Worm (Caenorhabditis elegans) whole organism, mixed stage, embryonic: Measurements from ENCODE around the gene Y22D7AL.11.

ENCODE experiments used
- M03D4.4 ChIP-seq: sonication (generic microtip); optimal IDR thresholded peaks from 2 replicates; lab custom pipeline; 2017; ENCODE audit warnings: mild to moderate bottlenecking, missing genetic modification characterization, missing compliant biosample characterization
- bed-3 ChIP-seq: fragments of 200-800 bp; sonication (Bioruptor generic); optimal IDR thresholded peaks from 3 replicates; lab custom pipeline; 2018; ENCODE audit warnings: mild to moderate bottlenecking, missing genetic modification characterization, moderate library complexity, missing compliant biosample characterization
- blmp-1 ChIP-seq: fragments of 150-350 bp; optimal IDR thresholded peaks from 2 replicates; lab custom pipeline; 2014; ENCODE audit warnings: missing biosample characterization, missing genetic modification characterization
- ceh-39 ChIP-seq: fragments of 150-350 bp; optimal IDR thresholded peaks from 2 replicates; lab custom pipeline; 2014; ENCODE audit warnings: missing biosample characterization, missing genetic modification characterization
- ceh-43 ChIP-seq: fragments of 200-800 bp; sonication (Bioruptor generic); optimal IDR thresholded peaks from 2 replicates; lab custom pipeline; 2018; ENCODE audit warnings: mild to moderate bottlenecking, missing genetic modification characterization, moderate library complexity, missing compliant biosample characterization
- ceh-83 ChIP-seq: fragments of 200-800 bp; sonication (Bioruptor generic); optimal IDR thresholded peaks from 2 replicates; lab custom pipeline; 2018; ENCODE audit warnings: mild to moderate bottlenecking, missing genetic modification characterization, missing compliant biosample characterization
- ces-1 ChIP-seq: fragments of 150-350 bp; optimal IDR thresholded peaks from 2 replicates; lab custom pipeline; 2014; ENCODE audit warnings: missing biosample characterization, missing genetic modification reagents, missing genetic modification characterization
- cnd-1 ChIP-seq: fragments of 200-800 bp; sonication (Bioruptor generic); optimal IDR thresholded peaks from 2 replicates; lab custom pipeline; 2018; ENCODE audit warnings: mild to moderate bottlenecking, missing genetic modification characterization, missing compliant biosample characterization
- drap-1 ChIP-seq: fragments of 200-800 bp; sonication (Bioruptor generic); optimal IDR thresholded peaks from 3 replicates; lab custom pipeline; 2018; ENCODE audit warnings: mild to moderate bottlenecking, missing genetic modification characterization, missing compliant biosample characterization
- elt-1 ChIP-seq: sonication (generic microtip); optimal IDR thresholded peaks from 2 replicates; lab custom pipeline; 2017; ENCODE audit warnings: missing genetic modification characterization, mild to moderate bottlenecking, missing compliant biosample characterization, antibody characterized with exemption, moderate library complexity, borderline replicate concordance; ENCODE audit not compliant: insufficient read depth
- elt-3 ChIP-seq: fragments of 150-350 bp; optimal IDR thresholded peaks from 2 replicates; lab custom pipeline; 2014; ENCODE audit warnings: missing biosample characterization, missing genetic modification characterization
- flh-1 ChIP-seq: fragments of 200-800 bp; sonication (Bioruptor generic); optimal IDR thresholded peaks from 2 replicates; lab custom pipeline; 2018; ENCODE audit warnings: mild to moderate bottlenecking, missing genetic modification characterization, moderate library complexity, missing compliant biosample characterization
- ham-2 ChIP-seq: fragments of 200-800 bp; sonication (Bioruptor generic); optimal IDR thresholded peaks from 2 replicates; lab custom pipeline; 2018; ENCODE audit warnings: mild to moderate bottlenecking, missing genetic modification characterization, missing compliant biosample characterization
- hlh-1 ChIP-seq: fragments of 150-350 bp; optimal IDR thresholded peaks from 2 replicates; lab custom pipeline; 2014; ENCODE audit warnings: missing biosample characterization, missing genetic modification reagents, missing genetic modification characterization
- lin-13 ChIP-seq: fragments of 150-350 bp; optimal IDR thresholded peaks from 2 replicates; lab custom pipeline; 2014; ENCODE audit warnings: missing biosample characterization, missing genetic modification characterization
- lin-32 ChIP-seq: fragments of 200-800 bp; sonication (Bioruptor generic); optimal IDR thresholded peaks from 2 replicates; lab custom pipeline; 2018; ENCODE audit warnings: mild to moderate bottlenecking, missing genetic modification characterization, missing compliant biosample characterization
- lsy-2 ChIP-seq: fragments of 150-350 bp; optimal IDR thresholded peaks from 2 replicates; lab custom pipeline; 2014; ENCODE audit warnings: missing biosample characterization, missing genetic modification characterization
- mab-5 ChIP-seq: fragments of 150-350 bp; optimal IDR thresholded peaks from 2 replicates; lab custom pipeline; 2014; ENCODE audit warnings: missing biosample characterization, missing genetic modification characterization
- mep-1 ChIP-seq: fragments of 150-350 bp; optimal IDR thresholded peaks from 2 replicates; lab custom pipeline; 2017; ENCODE audit warnings: missing biosample characterization, missing genetic modification reagents, missing genetic modification characterization, inconsistent platforms
- mls-2 ChIP-seq: sonication (generic microtip); optimal IDR thresholded peaks from 2 replicates; lab custom pipeline; 2016; ENCODE audit warnings: mild to moderate bottlenecking, missing genetic modification characterization, moderate library complexity, missing compliant biosample characterization
- nhr-12 ChIP-seq: fragments of 150-350 bp; optimal IDR thresholded peaks from 2 replicates; lab custom pipeline; 2014; ENCODE audit warnings: missing biosample characterization, missing genetic modification characterization
- nhr-2 ChIP-seq: fragments of 150-350 bp; optimal IDR thresholded peaks from 2 replicates; lab custom pipeline; 2014; ENCODE audit warnings: missing biosample characterization, missing genetic modification characterization
- nhr-237 ChIP-seq: fragments of 150-350 bp; optimal IDR thresholded peaks from 2 replicates; lab custom pipeline; 2014; ENCODE audit warnings: missing biosample characterization, missing genetic modification characterization
- nhr-28 ChIP-seq: fragments of 150-350 bp; optimal IDR thresholded peaks from 2 replicates; lab custom pipeline; 2014; ENCODE audit warnings: missing biosample characterization, missing genetic modification characterization
- nhr-76 ChIP-seq: sonication (generic microtip); optimal IDR thresholded peaks from 2 replicates; lab custom pipeline; 2017; ENCODE audit warnings: missing biosample characterization, missing genetic modification characterization
- pha-4 ChIP-seq: fragments of 150-350 bp; optimal IDR thresholded peaks from 2 replicates; lab custom pipeline; 2018; ENCODE audit warnings: missing biosample characterization, missing genetic modification reagents, missing genetic modification characterization
- sem-2 ChIP-seq: fragments of 200-800 bp; sonication (Bioruptor generic); optimal IDR thresholded peaks from 2 replicates; lab custom pipeline; 2018; ENCODE audit warnings: mild to moderate bottlenecking, missing genetic modification characterization, missing compliant biosample characterization
- snpc-4 ChIP-seq: fragments of 150-350 bp; optimal IDR thresholded peaks from 2 replicates; lab custom pipeline; 2014; ENCODE audit warnings: missing biosample characterization, missing genetic modification characterization
- sptf-1 ChIP-seq: sonication (generic microtip); optimal IDR thresholded peaks from 2 replicates; lab custom pipeline; 2017; ENCODE audit warnings: mild to moderate bottlenecking, missing genetic modification characterization, moderate library complexity, missing compliant biosample characterization
- tbx-8 ChIP-seq: fragments of 200-800 bp; sonication (Bioruptor generic); optimal IDR thresholded peaks from 2 replicates; lab custom pipeline; 2018; ENCODE audit warnings: mild to moderate bottlenecking, missing genetic modification characterization, moderate library complexity, missing compliant biosample characterization
- unc-120 ChIP-seq: sonication (generic microtip); optimal IDR thresholded peaks from 2 replicates; lab custom pipeline; 2017; ENCODE audit warnings: missing genetic modification characterization, missing compliant biosample characterization; ENCODE audit not compliant: poor library complexity, severe bottlenecking
- unc-39 ChIP-seq: fragments of 150-350 bp; optimal IDR thresholded peaks from 2 replicates; lab custom pipeline; 2014; ENCODE audit warnings: missing biosample characterization, missing genetic modification characterization
- unc-62 ChIP-seq: fragments of 150-350 bp; optimal IDR thresholded peaks from 2 replicates; lab custom pipeline; 2014; ENCODE audit warnings: missing biosample characterization, missing genetic modification reagents, missing genetic modification characterization
- zip-8 ChIP-seq: fragments of 150-350 bp; optimal IDR thresholded peaks from 2 replicates; lab custom pipeline; 2014; ENCODE audit warnings: missing biosample characterization, missing genetic modification characterization
- ztf-11 ChIP-seq: fragments of 150-350 bp; optimal IDR thresholded peaks from 2 replicates; lab custom pipeline; 2014; ENCODE audit warnings: missing biosample characterization, missing genetic modification characterization

The Y22D7AL.11 gene

DNA sequence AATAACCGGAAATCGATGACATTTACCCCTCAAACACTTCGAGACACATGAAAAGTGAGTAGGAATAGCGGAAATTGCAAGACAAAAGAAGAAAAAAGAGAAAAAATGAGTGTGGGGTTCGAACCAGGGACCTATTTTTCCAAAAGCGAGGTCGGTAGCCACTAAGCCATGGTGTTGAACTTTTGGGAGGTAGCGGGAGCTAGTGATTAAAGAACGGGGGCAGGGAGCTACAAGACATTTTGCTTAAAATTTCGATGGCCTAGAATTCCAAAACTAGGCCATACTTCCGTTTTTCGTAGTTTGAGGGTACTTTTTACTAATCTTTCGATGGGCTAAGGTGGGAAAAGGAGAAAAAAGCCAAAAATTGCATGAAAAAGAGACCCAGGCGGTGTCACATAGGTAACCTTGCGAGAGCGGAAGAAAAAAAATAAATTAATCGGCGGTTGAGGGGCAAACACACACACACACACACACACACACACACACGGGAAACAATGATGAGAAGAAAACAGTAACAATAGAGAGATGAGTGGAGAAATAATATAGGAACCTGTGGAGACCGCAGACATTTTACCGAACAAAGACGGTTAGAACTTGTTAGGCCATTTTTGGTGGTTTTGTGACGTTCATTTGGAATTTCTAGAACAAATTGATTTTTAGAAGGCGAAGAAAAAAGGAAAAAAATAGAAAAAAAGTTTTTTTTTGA, 32.6 kb downstream of the Y22D7AL.11 start:
- TF ChIP-seq drap-1 (GFP tag; lab: Kevin White, UChicago) (peak; percentile 56), ztf-11 (tag; lab: Kevin White, UChicago) (no peak), unc-39 (tag; lab: Kevin White, UChicago) (no peak), ceh-43 (GFP tag; lab: Kevin White, UChicago) (peak; percentile 73), nhr-237 (tag; lab: Kevin White, UChicago) (no peak), unc-120 (peak; percentile 55), ham-2 (GFP tag; lab: Kevin White, UChicago) (peak; percentile 64), nhr-2 (tag; lab: Kevin White, UChicago) (peak; percentile 7), mls-2 (tag; lab: Kevin White, UChicago) (peak; percentile 84), ces-1 (GFP tag; lab: Kevin White, UChicago) (no peak), nhr-12 (tag; lab: Kevin White, UChicago) (no peak), zip-8 (tag; lab: Kevin White, UChicago) (no peak), tbx-8 (GFP tag; lab: Kevin White, UChicago) (peak; percentile 67), snpc-4 (no peak), lin-32 (GFP tag; lab: Kevin White, UChicago) (peak; percentile 75), bed-3 (GFP tag; lab: Kevin White, UChicago) (peak; percentile 38), mab-5 (no peak), elt-3 (tag; lab: Kevin White, UChicago) (no peak), unc-62 (GFP tag; lab: Kevin White, UChicago) (no peak), sptf-1 (tag; lab: Kevin White, UChicago) (peak; percentile 89), ceh-39 (no peak), nhr-76 (tag; lab: Kevin White, UChicago) (no peak), lsy-2 (tag; lab: Kevin White, UChicago) (no peak), nhr-28 (tag; lab: Kevin White, UChicago) (no peak), lin-13 (tag; lab: Kevin White, UChicago) (peak; percentile 5), hlh-1 (tag; lab: Kevin White, UChicago) (peak; percentile 8), mep-1 (tag; lab: Kevin White, UChicago) (no peak), flh-1 (GFP tag; lab: Kevin White, UChicago) (peak; percentile 36), sem-2 (peak; percentile 49), ceh-83 (peak; percentile 88), pha-4 (tag; lab: Kevin White, UChicago) (no peak), blmp-1 (tag; lab: Kevin White, UChicago) (no peak), elt-1 (tag; lab: Kevin White, UChicago) (no peak), M03D4.4 (peak; percentile 70), cnd-1 (tag; lab: Kevin White, UChicago) (peak; percentile 55)

DNA sequence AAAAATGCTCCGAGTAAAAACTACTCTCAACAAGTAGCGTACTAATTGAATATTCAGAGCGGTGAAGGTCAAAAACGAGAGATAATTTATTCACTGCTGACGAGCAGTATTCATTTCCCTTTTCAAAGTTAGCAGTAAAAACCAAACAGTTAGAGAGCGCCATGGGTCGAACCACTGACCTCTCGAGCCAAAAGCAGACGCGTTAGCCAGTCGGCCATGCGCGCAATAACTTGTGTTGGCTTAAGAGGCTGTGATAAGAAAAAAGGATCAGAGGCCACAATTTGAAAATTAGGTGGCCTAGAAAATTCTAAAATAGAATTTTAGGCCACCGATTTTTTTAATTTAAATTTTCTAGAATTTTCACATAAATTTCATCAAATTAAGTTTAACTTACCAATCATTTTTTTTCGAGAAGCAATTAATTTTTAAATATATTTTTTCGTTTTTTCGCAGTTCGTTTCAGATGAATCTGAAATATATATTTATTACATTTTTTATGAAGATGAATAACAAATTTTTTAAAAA, 33.4 kb downstream of the Y22D7AL.11 start, which contains the start of gene sms-3:
Gene sms-3 (minus strand): TSS at position 475 of the 525 bp plus-strand sequence.
- TF ChIP-seq nhr-237 (tag; lab: Kevin White, UChicago) (no peak), drap-1 (GFP tag; lab: Kevin White, UChicago) (peak; percentile 2), M03D4.4 (peak; percentile 32), mab-5 (no peak), sptf-1 (tag; lab: Kevin White, UChicago) (peak; percentile 18), lsy-2 (tag; lab: Kevin White, UChicago) (no peak), nhr-28 (tag; lab: Kevin White, UChicago) (no peak), nhr-2 (tag; lab: Kevin White, UChicago) (no peak), lin-13 (tag; lab: Kevin White, UChicago) (peak; percentile 5)

- TF ChIP-seq nhr-12 (tag; lab: Kevin White, UChicago) (no peak), ceh-83 (no peak), flh-1 (GFP tag; lab: Kevin White, UChicago) (no peak), sem-2 (no peak), ztf-11 (tag; lab: Kevin White, UChicago) (no peak), ham-2 (GFP tag; lab: Kevin White, UChicago) (no peak), mab-5 (no peak), cnd-1 (tag; lab: Kevin White, UChicago) (no peak), nhr-76 (tag; lab: Kevin White, UChicago) (no peak), unc-120 (no peak), nhr-2 (tag; lab: Kevin White, UChicago) (no peak), nhr-28 (tag; lab: Kevin White, UChicago) (no peak), pha-4 (tag; lab: Kevin White, UChicago) (no peak), ces-1 (GFP tag; lab: Kevin White, UChicago) (no peak), elt-3 (tag; lab: Kevin White, UChicago) (no peak), nhr-237 (tag; lab: Kevin White, UChicago) (no peak), snpc-4 (no peak), ceh-43 (GFP tag; lab: Kevin White, UChicago) (no peak), lsy-2 (tag; lab: Kevin White, UChicago) (no peak), unc-39 (tag; lab: Kevin White, UChicago) (no peak)
- TF ChIP-seq, all 35 proteins: peak for 0
These were observed 35.2 kb downstream of the Y22D7AL.11 start for ce11 chrIII:1598927-1599326.
